Worm (Caenorhabditis elegans) whole organism, L4/young adult: ENCODE results near the gene hpo-19.

Source experiments
- W03F9.2 ChIP-seq: fragments of 150-350 bp; optimal IDR thresholded peaks from 2 replicates; lab custom pipeline; 2014; ENCODE audit warnings: missing biosample characterization, missing genetic modification characterization
- him-1 ChIP-seq: sonication (generic microtip); optimal IDR thresholded peaks from 2 replicates; lab custom pipeline; 2016; ENCODE audit warnings: missing genotype, missing genetic modification reagents, missing genetic modification characterization, missing compliant biosample characterization

- TF ChIP-seq him-1 (tag; lab: Kevin White, UChicago) (no peak), W03F9.2 (tag; lab: Kevin White, UChicago) (no peak)
Measured at ce11 chrV:6453122-6453521, 16.7 kb downstream of the hpo-19 start, which contains the start of gene acl-9.
